Worm (Caenorhabditis elegans): ENCODE measurements around the gene nceh-1.
A peak's percentile ranks its signal among the peaks of the same experiment; 100 is the strongest.

nceh-1 gene

ce11 chrV:19398396-19398795 is 21.2 kb downstream of the nceh-1 start:
- TF ChIP-seq nhr-19 (GFP tag; conservative IDR thresholded peaks at IDR 0.05) = no peak
- no peak for TF ChIP-seq sup-37 (GFP tag; optimal IDR thresholded peaks at IDR 0.05)
- no peak for TF ChIP-seq lsy-2 (tag; optimal IDR thresholded peaks at IDR 0.05)
- no peak for TF ChIP-seq snu-23 (GFP tag; optimal IDR thresholded peaks at IDR 0.05)
- TF ChIP-seq nhr-47 (tag; optimal IDR thresholded peaks at IDR 0.05) = no peak
- no peak for TF ChIP-seq egl-13 (tag; optimal IDR thresholded peaks at IDR 0.05)
- no peak for TF ChIP-seq unc-86 (tag; optimal IDR thresholded peaks at IDR 0.05)
- no peak for TF ChIP-seq F16B12.6 (tag; optimal IDR thresholded peaks at IDR 0.05)
- TF ChIP-seq irx-1 (tag; optimal IDR thresholded peaks at IDR 0.05) = no peak

ce11 chrV:19398882-19399281 is 21.6 kb downstream of the nceh-1 start, which contains the start of gene C25F9.13:
C25F9.13 (minus strand) TSS chrV:19398982.
- TF ChIP-seq lin-13 (GFP tag; optimal IDR thresholded peaks at IDR 0.05) (no peak), ces-1 (GFP tag; optimal IDR thresholded peaks at IDR 0.05) (no peak), nhr-47 (tag; optimal IDR thresholded peaks at IDR 0.05) (no peak), ceh-90 (tag; optimal IDR thresholded peaks at IDR 0.05) (no peak), nhr-71 (tag; optimal IDR thresholded peaks at IDR 0.05) (no peak), grh-1 (GFP tag; IDR thresholded peaks at IDR 0.05) (no peak), tbx-2 (tag; optimal IDR thresholded peaks at IDR 0.05) (no peak)

- TF ChIP-seq efl-1 (optimal IDR thresholded peaks at IDR 0.05) (no peak), efl-1 (GFP tag; optimal IDR thresholded peaks at IDR 0.05 in 1 of 2) (no peak), unc-62 (GFP tag; optimal IDR thresholded peaks at IDR 0.05) (no peak), unc-130 (tag; optimal IDR thresholded peaks at IDR 0.05) (no peak), egl-27 (tag; optimal IDR thresholded peaks at IDR 0.05) (no peak), lin-14 (GFP tag; optimal IDR thresholded peaks at IDR 0.05) (no peak), efl-3 (GFP tag; optimal IDR thresholded peaks at IDR 0.05) (no peak), C34B4.2 (tag; optimal IDR thresholded peaks at IDR 0.05) (no peak), rnt-1 (tag; optimal IDR thresholded peaks at IDR 0.05) (no peak), nhr-84 (tag; optimal IDR thresholded peaks at IDR 0.05) (no peak), tlp-1 (tag; optimal IDR thresholded peaks at IDR 0.05) (no peak)
Measured at ce11 chrV:19400619-19401018, 23.4 kb downstream of the nceh-1 start, which contains the start of gene srw-86. srw-86 (minus strand) TSS chrV:19400719.

- no peak for TF ChIP-seq efl-1 (optimal IDR thresholded peaks at IDR 0.05)
- TF ChIP-seq efl-1 (GFP tag; optimal IDR thresholded peaks at IDR 0.05 in 1 of 2) = peak in 1 of 2 experiments; percentile 9
- TF ChIP-seq hlh-4 (tag; optimal IDR thresholded peaks at IDR 0.05) = no peak
- TF ChIP-seq elt-2 (tag; optimal IDR thresholded peaks at IDR 0.05) = peak; percentile 32
- no peak for TF ChIP-seq dpl-1 (GFP tag; optimal IDR thresholded peaks at IDR 0.05)
- TF ChIP-seq tlp-1 (tag; optimal IDR thresholded peaks at IDR 0.05) = peak; percentile 62
Measured at ce11 chrV:19401429-19401828, 24.2 kb downstream of the nceh-1 start.

ce11 chrV:19402855-19403254 is 25.6 kb downstream of the nceh-1 start, which contains the start of gene C25F9.12:
C25F9.12 (minus strand) TSS chrV:19402955.
- TF ChIP-seq pax-3 (tag; optimal IDR thresholded peaks at IDR 0.05) (no peak), mef-2 (tag; optimal IDR thresholded peaks at IDR 0.05) (no peak), pag-3 (tag; optimal IDR thresholded peaks at IDR 0.05; ENCODE audit: borderline replicate concordance, insufficient read depth) (no peak), zip-4 (GFP tag; optimal IDR thresholded peaks at IDR 0.05) (no peak), nhr-85 (tag) (no peak), hpl-2 (GFP tag; optimal IDR thresholded peaks at IDR 0.05) (no peak), rnt-1 (tag; optimal IDR thresholded peaks at IDR 0.05) (no peak), nhr-84 (tag; optimal IDR thresholded peaks at IDR 0.05) (no peak), nhr-11 (tag; optimal IDR thresholded peaks at IDR 0.05) (no peak), xbp-1 (tag; optimal IDR thresholded peaks at IDR 0.05) (no peak), unc-30 (tag; optimal IDR thresholded peaks at IDR 0.05) (no peak), C34B4.2 (tag; optimal IDR thresholded peaks at IDR 0.05) (no peak), ceh-8 (GFP tag; optimal IDR thresholded peaks at IDR 0.05) (no peak), elt-3 (tag; optimal IDR thresholded peaks at IDR 0.05) (no peak), dsc-1 (tag; optimal IDR thresholded peaks at IDR 0.05) (no peak), C16A3.4 (tag; optimal IDR thresholded peaks at IDR 0.05) (no peak), unc-86 (tag; optimal IDR thresholded peaks at IDR 0.05) (no peak), dpl-1 (GFP tag; optimal IDR thresholded peaks at IDR 0.05) (no peak), fkh-10 (GFP tag; optimal IDR thresholded peaks at IDR 0.05) (no peak), lin-39 (tag; optimal IDR thresholded peaks at IDR 0.05) (no peak)
